Fruit fly (Drosophila melanogaster): ENCODE data around the gene CG43078.

dm6 chr3L:8553125-8553524, 23.5 kb upstream of the CG43078 start:
- TF ChIP-seq CG8319 (GFP tag; optimal IDR thresholded peaks at IDR 0.05) (no peak), fd59A (GFP tag; optimal IDR thresholded peaks at IDR 0.05) (no peak), dsx (GFP tag; optimal IDR thresholded peaks at IDR 0.05; ENCODE audit: poor library complexity, severe bottlenecking) (no peak), ss (GFP tag; optimal IDR thresholded peaks at IDR 0.05) (no peak), dac (GFP tag; optimal IDR thresholded peaks at IDR 0.05) (no peak)

Data from whole organism, prepupa.